Comparison of ENCODE assay signal across 4 fruit fly cellular contexts in genomic region chr3R:15363608-15364007, dm6.
TF ChIP-seq lines count a peak whose summit lies in the region.

CG6171 (minus strand) TSS chr3R:15363857.

- TF ChIP-seq CTCF in whole organism, embryonic (GFP tag; optimal IDR thresholded peaks at IDR 0.05; lab: Kevin White, UChicago) = no peak

TF ChIP-seq in whole organism, adult, 20 proteins besides CTCF, POLR2A, EP300 and RAD21:
- TF ChIP-seq cic (GFP tag; optimal IDR thresholded peaks at IDR 0.05; lab: Kevin White, UChicago) = no peak
- no peak for TF ChIP-seq Hr96 (GFP tag; optimal IDR thresholded peaks at IDR 0.05; lab: Kevin White, UChicago)
- no peak for TF ChIP-seq CG5204 (GFP tag; optimal IDR thresholded peaks at IDR 0.05; lab: Kevin White, UChicago)
- peak; percentile 44 for TF ChIP-seq CG7101 (tag; optimal IDR thresholded peaks at IDR 0.05; lab: Kevin White, UChicago)
- TF ChIP-seq pad (GFP tag; optimal IDR thresholded peaks at IDR 0.05; lab: Kevin White, UChicago) = no peak
- TF ChIP-seq kay (GFP tag; lab: Kevin White, UChicago; ENCODE audit: borderline replicate concordance) = no peak
- TF ChIP-seq Mnt (GFP tag; optimal IDR thresholded peaks at IDR 0.05; lab: Kevin White, UChicago) = peak; percentile 9
- TF ChIP-seq tj (GFP tag; optimal IDR thresholded peaks at IDR 0.05; lab: Kevin White, UChicago) = no peak
- TF ChIP-seq toe (GFP tag; optimal IDR thresholded peaks at IDR 0.05; lab: Kevin White, UChicago) = no peak
- no peak for TF ChIP-seq CG7045 (GFP tag; optimal IDR thresholded peaks at IDR 0.05; lab: Kevin White, UChicago)
- TF ChIP-seq CG12768 (GFP tag; optimal IDR thresholded peaks at IDR 0.05; lab: Kevin White, UChicago) = no peak
- no peak for TF ChIP-seq cnc (optimal IDR thresholded peaks at IDR 0.05; lab: Kevin White, UChicago)
- TF ChIP-seq ovo (GFP tag; optimal IDR thresholded peaks at IDR 0.05; lab: Kevin White, UChicago) = no peak
- TF ChIP-seq CG14711 (tag; optimal IDR thresholded peaks at IDR 0.05; lab: Kevin White, UChicago) = peak; percentile 38
- no peak for TF ChIP-seq CG33017 (tag; optimal IDR thresholded peaks at IDR 0.05; lab: Kevin White, UChicago)
- TF ChIP-seq CG1620 (GFP tag; optimal IDR thresholded peaks at IDR 0.05; lab: Kevin White, UChicago) = peak; percentile 41
- no peak for TF ChIP-seq Clk (GFP tag; optimal IDR thresholded peaks at IDR 0.05; lab: Kevin White, UChicago)
- TF ChIP-seq Crg-1 (GFP tag; optimal IDR thresholded peaks at IDR 0.05; lab: Kevin White, UChicago) = peak; percentile 17
- peak; percentile 46 for TF ChIP-seq bab1 (GFP tag; optimal IDR thresholded peaks at IDR 0.05; lab: Kevin White, UChicago)
- no peak for TF ChIP-seq CG11617 (GFP tag; optimal IDR thresholded peaks at IDR 0.05; lab: Kevin White, UChicago)

TF ChIP-seq in whole organism, embryonic, 481 proteins besides CTCF, POLR2A, EP300 and RAD21 (continues in another document):
- TF ChIP-seq CG15073 (GFP tag; optimal IDR thresholded peaks at IDR 0.05; lab: Kevin White, UChicago) (no peak), CG8388 (GFP tag; optimal IDR thresholded peaks at IDR 0.05; lab: Kevin White, UChicago) (no peak), tin (GFP tag; optimal IDR thresholded peaks at IDR 0.05; lab: Kevin White, UChicago) (no peak), CG4282 (GFP tag; optimal IDR thresholded peaks at IDR 0.05; lab: Kevin White, UChicago) (no peak), Hr78 (GFP tag; optimal IDR thresholded peaks at IDR 0.05; lab: Kevin White, UChicago) (no peak), fd3F (GFP tag; optimal IDR thresholded peaks at IDR 0.05; lab: Kevin White, UChicago) (no peak), CG14860 (GFP tag; IDR thresholded peaks at IDR 0.05; lab: Robert Waterston, UW; ENCODE audit: partially characterized antibody) (peak; percentile 48; the same call in 1 of the 3 replicates), CG34376 (GFP tag; optimal IDR thresholded peaks at IDR 0.05; lab: Kevin White, UChicago) (peak; percentile 8), z (GFP tag; IDR thresholded peaks at IDR 0.05; lab: Robert Waterston, UW) (no peak), CG7928 (GFP tag; optimal IDR thresholded peaks at IDR 0.05; lab: Kevin White, UChicago) (no peak), CG32767 (GFP tag; IDR thresholded peaks at IDR 0.05; lab: Robert Waterston, UW) (peak; percentile 47; the same call in 1 of the 2 replicates), pb (GFP tag; optimal IDR thresholded peaks at IDR 0.05; lab: Kevin White, UChicago) (no peak), CG34224 (GFP tag; IDR thresholded peaks at IDR 0.05; lab: Robert Waterston, UW; ENCODE audit: partially characterized antibody) (peak; percentile 48; the same call in 2 of the 3 replicates), nmo (GFP tag; optimal IDR thresholded peaks at IDR 0.05; lab: Kevin White, UChicago) (no peak), CG3847 (GFP tag; IDR thresholded peaks at IDR 0.05; lab: Robert Waterston, UW) (no peak), lilli (GFP tag; optimal IDR thresholded peaks at IDR 0.05; lab: Kevin White, UChicago) (peak; percentile 28), zen2 (GFP tag; IDR thresholded peaks at IDR 0.05; lab: Robert Waterston, UW; ENCODE audit: partially characterized antibody) (no peak; the same call in 2 of the 3 replicates), Mrtf (GFP tag; IDR thresholded peaks at IDR 0.05; lab: Robert Waterston, UW) (no peak), CG17328 (GFP tag; IDR thresholded peaks at IDR 0.05; lab: Robert Waterston, UW) (no peak), bowl (GFP tag; IDR thresholded peaks at IDR 0.05; lab: Robert Waterston, UW) (no peak), wdn (GFP tag; IDR thresholded peaks at IDR 0.05; lab: Robert Waterston, UW) (no peak), pfk (GFP tag; optimal IDR thresholded peaks at IDR 0.05; lab: Kevin White, UChicago) (no peak), CG11398 (GFP tag; optimal IDR thresholded peaks at IDR 0.05; lab: Kevin White, UChicago) (no peak), sna (GFP tag; IDR thresholded peaks at IDR 0.05; lab: Robert Waterston, UW; ENCODE audit: partially characterized antibody) (peak; percentile 23; the same call in 1 of the 2 replicates)

TF ChIP-seq in whole organism, prepupa, 60 proteins besides CTCF, POLR2A, EP300 and RAD21:
- TF ChIP-seq CG11902 (GFP tag; optimal IDR thresholded peaks at IDR 0.05; lab: Kevin White, UChicago) = no peak
- TF ChIP-seq Eip78C (GFP tag; lab: Kevin White, UChicago) = peak; percentile 52
- TF ChIP-seq esn (GFP tag; optimal IDR thresholded peaks at IDR 0.05; lab: Kevin White, UChicago) = peak; percentile 34
- no peak for TF ChIP-seq CG31627 (GFP tag; optimal IDR thresholded peaks at IDR 0.05; lab: Kevin White, UChicago)
- no peak for TF ChIP-seq pdm3 (GFP tag; optimal IDR thresholded peaks at IDR 0.05; lab: Kevin White, UChicago)
- no peak for TF ChIP-seq CG6854 (GFP tag; optimal IDR thresholded peaks at IDR 0.05; lab: Kevin White, UChicago)
- TF ChIP-seq Smox (GFP tag; optimal IDR thresholded peaks at IDR 0.05; lab: Kevin White, UChicago) = no peak
- no peak for TF ChIP-seq CG8119 (GFP tag; IDR thresholded peaks at IDR 0.05; lab: Robert Waterston, UW)

TF ChIP-seq in whole organism, wandering third instar larva, 38 proteins besides CTCF, POLR2A, EP300 and RAD21:
- no peak for TF ChIP-seq tai (GFP tag; optimal IDR thresholded peaks at IDR 0.05; lab: Kevin White, UChicago)
- no peak for TF ChIP-seq Hr78 (GFP tag; optimal IDR thresholded peaks at IDR 0.05; lab: Kevin White, UChicago)
- TF ChIP-seq CrebA (GFP tag; optimal IDR thresholded peaks at IDR 0.05; lab: Kevin White, UChicago; ENCODE audit: borderline replicate concordance) = no peak
- TF ChIP-seq rgr (GFP tag; optimal IDR thresholded peaks at IDR 0.05; lab: Kevin White, UChicago) = peak; percentile 36
- no peak for TF ChIP-seq Sp1 (GFP tag; optimal IDR thresholded peaks at IDR 0.05; lab: Kevin White, UChicago)
- no peak for TF ChIP-seq foxo (GFP tag; optimal IDR thresholded peaks at IDR 0.05; lab: Kevin White, UChicago)
- no peak for TF ChIP-seq Jra (GFP tag; optimal IDR thresholded peaks at IDR 0.05; lab: Kevin White, UChicago)
- peak; percentile 23 for TF ChIP-seq Hr83 (GFP tag; optimal IDR thresholded peaks at IDR 0.05; lab: Kevin White, UChicago; ENCODE audit: poor library complexity, severe bottlenecking)
- no peak for TF ChIP-seq OdsH (GFP tag; optimal IDR thresholded peaks at IDR 0.05; lab: Kevin White, UChicago)
- TF ChIP-seq br (GFP tag; optimal IDR thresholded peaks at IDR 0.05; lab: Kevin White, UChicago) = no peak
- no peak for TF ChIP-seq usp (GFP tag; optimal IDR thresholded peaks at IDR 0.05; lab: Kevin White, UChicago)
- no peak for TF ChIP-seq Dif (GFP tag; optimal IDR thresholded peaks at IDR 0.05; lab: Kevin White, UChicago; ENCODE audit: partially characterized antibody)
- peak; percentile 22 for TF ChIP-seq lola (GFP tag; optimal IDR thresholded peaks at IDR 0.05; lab: Kevin White, UChicago)
- TF ChIP-seq psq (GFP tag; optimal IDR thresholded peaks at IDR 0.05; lab: Kevin White, UChicago) = no peak
